Fruit fly (Drosophila melanogaster) whole organism: Measurements from ENCODE around the gene Obp19a.
"Not testable (repeated sequence)": the region's sequence is repeated elsewhere in the genome, so short reads cannot be mapped to it uniquely, and the experiment has no call there.

Experiments used
- CG8478 ChIP-seq: fragments of >200 bp; optimal IDR thresholded peaks from 2 replicates; lab custom pipeline; 2018; ENCODE audit warnings: inconsistent platforms
- Dll ChIP-seq: fragments of >200 bp; optimal IDR thresholded peaks from 2 replicates; lab custom pipeline; 2017
- EcR ChIP-seq, 2 experiments: fragments of >200 bp; optimal IDR thresholded peaks; 2 replicates each; lab custom pipeline; 2017; ENCODE audit warnings: missing biosample characterization in 2 of 2, missing genetic modification characterization in 2 of 2, missing genetic modification reagents in 2 of 2
- pan ChIP-seq: fragments of >200 bp; optimal IDR thresholded peaks from 2 replicates; lab custom pipeline; 2017
- psq ChIP-seq: fragments of >200 bp; optimal IDR thresholded peaks from 2 replicates; lab custom pipeline; 2017
- usp ChIP-seq: fragments of >200 bp; optimal IDR thresholded peaks from 2 replicates; lab custom pipeline; 2017; ENCODE audit warnings: missing biosample characterization, missing genetic modification characterization, mixed read lengths

Obp19a gene

DNA sequence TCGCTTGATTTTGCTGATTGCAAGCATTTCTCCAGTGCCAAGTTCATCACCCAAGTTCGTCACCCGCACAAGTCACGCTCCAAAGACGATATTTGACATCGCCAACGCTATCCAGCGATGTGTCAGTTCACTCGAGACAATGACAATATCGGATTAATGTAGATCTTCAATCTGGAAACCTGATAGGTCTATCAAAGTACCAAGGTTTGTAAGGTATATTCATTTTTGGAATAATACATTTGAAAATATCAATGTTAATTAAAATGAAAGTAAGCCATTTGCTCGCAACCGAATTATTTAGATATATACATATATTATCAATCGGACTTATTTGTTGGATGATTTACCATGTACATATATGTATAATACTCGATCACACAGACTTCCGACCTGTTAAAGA is 3.3 kb downstream of the Obp19a start, which contains the start of gene Obp19c:
Gene Obp19c (minus strand): TSS at position 101 of the 400 bp plus-strand sequence.
- TF ChIP-seq psq (no peak), EcR (GFP tag; optimal IDR thresholded peaks at IDR 0.05; lab: Kevin White, UChicago) (no peak), pan (lab: Kevin White, UChicago) (no peak), CG8478 (lab: Kevin White, UChicago) (no peak), usp (no peak), Dll (no peak)

DNA sequence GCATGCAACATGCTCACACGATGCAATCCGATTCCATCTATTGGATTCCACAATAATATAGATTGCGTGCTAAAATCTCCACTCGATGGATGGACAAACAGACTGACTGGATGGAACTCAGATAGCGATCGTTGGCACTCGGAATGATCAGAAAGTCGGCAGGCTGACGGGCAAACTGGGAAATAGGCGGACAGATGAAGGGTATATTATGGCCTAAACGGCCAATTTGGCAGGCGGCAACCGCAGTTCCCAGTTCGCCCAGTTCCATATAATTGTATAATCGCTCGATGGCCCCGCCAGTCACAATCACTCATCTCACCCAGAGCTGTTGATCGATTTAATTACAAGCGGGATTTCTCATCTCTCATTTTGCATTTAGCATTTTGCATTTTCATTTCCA is 3.8 kb downstream of the Obp19a start, which contains the start of gene Obp19d:
Gene Obp19d (plus strand): TSS at position 301 of the 400 bp plus-strand sequence.
- TF ChIP-seq CG8478 (lab: Kevin White, UChicago) (no peak), EcR (GFP tag; optimal IDR thresholded peaks at IDR 0.05; lab: Kevin White, UChicago) (no peak), psq (no peak), usp (no peak), Dll (no peak), pan (lab: Kevin White, UChicago) (no peak)

DNA sequence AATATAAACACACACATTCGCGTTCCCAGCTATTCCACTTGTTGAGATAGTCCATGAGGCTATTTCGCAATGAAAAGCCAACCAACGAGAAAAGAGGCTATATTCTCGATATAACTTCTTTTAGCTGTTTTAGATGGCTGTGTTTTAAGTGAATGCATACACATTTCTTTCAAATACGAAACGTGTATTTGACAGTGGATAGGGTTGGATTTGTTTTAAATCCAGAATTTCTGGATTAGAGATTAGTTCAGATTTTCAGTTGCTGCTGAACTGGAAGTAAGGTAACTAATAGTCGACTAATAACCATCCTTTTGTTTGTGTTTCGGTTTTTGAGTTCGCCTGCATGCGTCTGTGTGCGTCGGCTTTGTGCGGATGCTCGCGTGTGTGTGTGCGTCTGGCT is 7.6 kb downstream of the Obp19a start:
- TF ChIP-seq usp (no peak), pan (lab: Kevin White, UChicago) (no peak), EcR (GFP tag; optimal IDR thresholded peaks at IDR 0.05; lab: Kevin White, UChicago) (no peak), psq (no peak), CG8478 (lab: Kevin White, UChicago) (no peak), Dll (no peak)

DNA sequence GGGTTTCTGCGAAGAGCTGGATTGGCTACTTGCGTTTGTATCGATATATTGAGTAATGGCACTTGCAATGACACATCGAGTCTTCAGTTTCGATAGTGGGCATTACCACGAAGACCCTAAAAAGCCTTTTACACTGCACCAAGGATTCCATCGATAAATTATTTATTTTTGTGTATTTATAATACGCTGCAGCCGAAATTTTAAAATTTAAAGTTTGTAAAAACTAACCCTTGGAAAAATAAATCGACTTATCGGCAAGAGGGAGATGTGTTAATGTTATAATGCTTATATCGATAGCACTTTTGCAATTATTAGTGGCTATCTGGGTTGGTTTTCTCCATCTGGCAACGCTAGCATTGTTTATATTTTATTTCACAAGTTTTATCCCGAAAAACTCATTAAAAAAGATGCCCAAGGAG is 8.2 kb downstream of the Obp19a start, which contains the start of the genes Pp4-19C and cactin:
Gene Pp4-19C (minus strand): TSS at position 256 of the 419 bp plus-strand sequence.
Gene cactin (plus strand): TSS at position 323 of the 419 bp plus-strand sequence.
- no peak for TF ChIP-seq EcR (GFP tag; optimal IDR thresholded peaks at IDR 0.05; lab: Kevin White, UChicago)
- TF ChIP-seq CG8478 (lab: Kevin White, UChicago), result no peak
- TF ChIP-seq Dll, result no peak

DNA sequence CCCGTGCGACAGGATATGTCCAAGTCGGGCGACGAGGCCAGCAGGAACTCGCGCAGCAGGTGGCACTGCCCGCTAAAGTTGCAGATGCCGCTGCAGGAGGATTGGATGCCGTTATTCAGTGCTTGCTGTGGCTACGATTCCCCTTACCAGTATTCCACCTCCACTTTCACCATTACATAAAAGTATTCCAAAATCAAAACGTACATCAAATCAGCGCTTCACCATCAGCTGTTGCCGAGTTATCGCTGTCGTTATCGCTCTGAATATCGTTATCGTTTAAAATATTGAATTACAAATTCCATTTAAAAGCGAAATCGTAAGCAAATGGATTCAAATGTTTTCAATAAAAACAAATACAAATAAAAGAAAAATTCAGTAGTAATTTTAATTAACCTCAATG is 11.3 kb downstream of the Obp19a start, which contains the start of gene CG15456:
Gene CG15456 (minus strand): TSS at position 225 of the 400 bp plus-strand sequence.
- TF ChIP-seq CG8478 (lab: Kevin White, UChicago) (no peak), usp (no peak)

DNA sequence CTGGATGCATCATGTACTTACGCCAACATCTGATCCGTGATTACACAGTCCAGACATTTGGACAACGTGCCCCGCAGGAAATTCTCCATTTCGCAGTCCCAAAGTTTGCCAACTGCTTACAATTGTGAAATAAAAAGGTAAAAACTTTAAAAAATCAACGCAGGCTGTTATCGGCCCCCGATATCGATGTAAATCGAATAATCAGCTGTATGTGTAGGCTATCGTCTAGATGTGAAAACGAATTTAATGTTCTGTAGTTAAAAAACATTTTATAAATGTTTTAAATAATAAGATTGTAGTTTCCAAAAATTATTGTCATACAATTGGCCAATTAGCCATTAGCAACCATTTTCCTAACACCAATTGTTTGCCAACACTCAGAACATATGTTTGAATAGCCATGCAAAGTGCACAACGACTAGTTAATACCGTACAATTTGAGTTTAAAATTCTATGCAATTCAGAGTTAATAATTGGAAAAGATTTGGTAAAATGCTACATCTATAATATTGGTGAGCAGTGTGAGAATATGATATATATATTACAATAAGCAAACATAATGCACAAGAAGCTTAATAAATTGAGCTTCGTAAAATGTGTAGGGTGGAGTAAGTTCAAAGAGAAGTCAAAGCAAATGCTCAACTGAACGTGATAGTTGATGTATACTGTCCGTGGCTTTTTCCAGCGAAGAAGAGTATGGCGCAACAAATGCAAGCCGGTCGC is 14.1 kb downstream of the Obp19a start, which contains the start of the genes CG11710 and mal:
Gene CG11710 (minus strand): TSS at position 192 of the 723 bp plus-strand sequence.
Gene mal (plus strand): TSS at position 194 of the 723 bp plus-strand sequence.
- TF ChIP-seq pan (lab: Kevin White, UChicago) (no peak), CG8478 (lab: Kevin White, UChicago) (no peak), psq (no peak), Dll (no peak), EcR (GFP tag; optimal IDR thresholded peaks at IDR 0.05; lab: Kevin White, UChicago) (no peak), usp (no peak)

DNA sequence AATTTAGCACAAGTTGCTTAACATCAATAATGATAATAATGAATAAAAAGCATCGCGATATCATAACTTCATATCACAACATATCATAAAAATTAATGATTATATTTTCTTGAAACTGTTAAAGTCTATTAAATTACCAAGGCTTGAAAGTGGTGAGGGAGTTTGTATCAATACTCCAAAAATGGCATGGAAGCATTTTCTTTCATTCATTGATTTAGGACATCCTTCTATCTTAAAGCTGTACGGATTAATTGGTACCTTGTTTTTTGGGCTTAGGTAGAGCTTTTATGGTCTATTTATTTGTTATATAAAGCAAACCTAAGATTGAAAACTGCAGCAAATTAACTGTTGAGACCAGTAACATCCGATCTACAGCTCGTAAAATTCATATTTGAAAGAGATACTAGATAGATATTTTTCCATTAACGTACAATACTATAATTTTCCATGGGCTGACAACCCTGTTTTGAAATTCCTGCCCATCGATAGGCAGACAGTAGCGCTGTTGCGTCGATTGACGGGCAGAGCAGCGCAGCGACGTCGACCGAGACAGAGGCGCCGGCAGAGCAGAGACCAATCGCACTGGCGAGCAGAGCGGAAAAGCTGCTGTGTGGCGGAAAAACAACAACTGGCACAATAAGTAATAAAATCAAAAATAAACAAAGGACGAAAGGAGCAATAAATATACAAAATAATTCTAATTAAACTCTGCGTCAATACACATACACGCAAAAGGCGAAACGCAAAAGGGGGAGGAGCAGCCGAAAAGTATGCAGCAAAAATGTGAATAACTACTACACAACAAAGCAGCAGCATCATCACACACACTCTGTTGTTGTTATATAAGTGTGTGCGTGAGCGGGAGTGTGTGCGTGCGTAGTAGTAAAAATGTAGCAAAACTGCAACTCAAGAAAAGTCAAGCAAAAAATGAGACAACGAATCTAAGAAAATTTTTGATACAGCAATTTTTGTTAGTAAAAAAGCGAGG is 18.1 kb downstream of the Obp19a start, which contains the start of gene CG1695:
Gene CG1695 (plus strand): TSS at position 606 of the 988 bp plus-strand sequence.
- TF ChIP-seq psq (no peak), pan (lab: Kevin White, UChicago) (no peak), EcR (GFP tag; optimal IDR thresholded peaks at IDR 0.05; lab: Kevin White, UChicago) (no peak), CG8478 (lab: Kevin White, UChicago) (no peak)

DNA sequence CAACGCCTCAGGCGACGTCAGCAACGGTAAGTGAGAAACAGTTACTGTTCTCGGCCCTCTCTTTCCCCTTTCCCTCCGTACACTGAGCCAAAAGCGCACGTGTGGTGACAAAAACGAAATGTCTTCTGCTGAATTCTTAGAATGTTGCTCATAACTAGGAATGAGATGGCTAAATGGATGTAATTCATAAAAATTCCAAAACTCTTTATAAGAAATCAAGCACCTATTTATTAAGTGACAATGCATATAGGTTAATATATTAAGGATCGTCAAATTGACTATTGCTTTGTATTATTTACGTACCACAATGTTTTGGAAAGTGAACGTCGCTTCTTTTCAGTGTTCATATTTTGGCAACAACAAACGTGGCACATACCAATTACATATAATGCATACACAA is 19.0 kb downstream of the Obp19a start:
- TF ChIP-seq EcR (GFP tag; optimal IDR thresholded peaks at IDR 0.05; lab: Kevin White, UChicago), result no peak
- no peak for TF ChIP-seq usp
- TF ChIP-seq psq, result no peak
- TF ChIP-seq CG8478 (lab: Kevin White, UChicago), result no peak
- TF ChIP-seq pan (lab: Kevin White, UChicago), result no peak
- no peak for TF ChIP-seq Dll

DNA sequence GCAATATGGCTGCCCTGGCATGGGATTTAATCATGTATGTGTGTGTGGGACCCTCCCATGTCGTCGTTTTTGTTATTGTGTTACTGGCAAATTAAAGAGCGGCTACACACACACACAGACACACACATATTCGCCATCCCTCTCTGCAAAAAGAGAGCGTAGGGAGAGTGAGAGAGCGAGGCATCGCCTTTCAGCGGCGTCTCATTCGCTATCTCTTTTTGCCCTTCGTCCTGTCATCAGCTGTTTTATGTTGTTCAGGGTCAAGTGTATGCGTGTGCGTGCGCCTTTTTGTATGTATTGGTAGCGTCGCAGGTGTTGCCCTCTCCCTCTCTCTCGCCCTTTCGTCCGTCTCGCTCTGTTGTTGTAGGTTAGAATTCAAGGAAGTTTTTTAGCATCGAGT is 21.3 kb downstream of the Obp19a start:
- TF ChIP-seq EcR (GFP tag; optimal IDR thresholded peaks at IDR 0.05; lab: Kevin White, UChicago), result no peak
- TF ChIP-seq Dll, result no peak
- no peak for TF ChIP-seq usp
- no peak for TF ChIP-seq pan (lab: Kevin White, UChicago)
- no peak for TF ChIP-seq psq
- TF ChIP-seq CG8478 (lab: Kevin White, UChicago), result no peak

DNA sequence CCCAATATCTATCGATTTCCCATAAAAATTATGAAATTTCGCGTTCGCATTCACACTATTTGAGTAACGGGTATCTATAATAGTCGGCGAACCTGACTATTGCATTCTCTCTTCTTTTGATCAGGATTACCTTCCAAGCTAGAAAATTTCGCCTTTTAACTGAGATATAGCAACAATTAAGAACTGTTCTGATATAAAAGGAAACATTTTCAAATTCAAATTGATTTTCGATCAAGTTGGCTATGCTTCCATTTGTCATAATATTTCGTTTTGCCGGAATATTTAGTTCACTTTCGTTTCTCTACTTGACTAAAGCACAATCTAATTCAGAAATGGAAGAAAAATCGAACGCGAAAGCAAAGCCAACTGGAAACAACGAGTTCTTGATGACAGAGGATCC is 30.5 kb downstream of the Obp19a start, which contains the start of gene CG42578:
Gene CG42578 (plus strand): TSS at position 301 of the 400 bp plus-strand sequence.
- not testable (repeated sequence) for TF ChIP-seq pan (lab: Kevin White, UChicago); Dll; EcR (GFP tag; optimal IDR thresholded peaks at IDR 0.05; lab: Kevin White, UChicago)

DNA sequence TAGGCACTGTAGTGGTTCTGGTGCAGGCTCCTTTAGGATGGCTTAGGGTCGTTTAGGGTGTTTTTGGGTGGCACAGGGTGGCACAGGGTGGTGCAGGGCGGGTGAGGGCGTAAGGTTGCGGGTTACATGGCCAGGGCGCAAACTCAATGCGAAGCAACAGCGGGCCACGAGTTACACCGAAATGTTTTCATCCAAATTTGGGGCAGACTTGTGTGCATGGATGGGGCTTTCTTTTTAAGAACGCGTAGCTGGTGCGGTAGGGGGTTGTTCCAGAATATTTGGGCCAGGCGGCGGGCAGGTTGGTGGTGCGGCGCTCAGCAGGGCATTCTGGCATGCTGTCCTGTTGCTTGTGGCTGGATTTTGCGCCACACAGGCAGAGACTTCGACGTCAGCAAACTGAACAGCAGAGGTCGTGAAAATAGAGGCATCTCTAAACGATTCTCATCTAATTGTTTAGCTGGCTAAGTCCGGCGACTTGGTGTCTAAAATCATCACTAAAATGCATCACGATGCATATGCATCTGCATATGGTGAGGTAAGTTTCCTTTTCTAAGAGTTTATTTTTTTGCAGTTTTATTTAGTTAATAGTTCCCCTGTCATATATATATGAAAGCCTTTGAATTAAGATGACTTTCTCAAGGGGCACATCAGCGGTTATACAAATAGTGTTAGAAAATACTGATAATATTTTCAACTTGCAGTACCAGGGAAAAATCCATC is 32.5 kb downstream of the Obp19a start:
- no peak for TF ChIP-seq usp
- TF ChIP-seq psq, result no peak
- TF ChIP-seq Dll, result no peak
- no peak for TF ChIP-seq CG8478 (lab: Kevin White, UChicago)
- no peak for TF ChIP-seq EcR (GFP tag; optimal IDR thresholded peaks at IDR 0.05; lab: Kevin White, UChicago)
- no peak for TF ChIP-seq pan (lab: Kevin White, UChicago)
